Fruit fly (Drosophila melanogaster) whole organism, prepupa: ENCODE measurements around the gene Sfp24C1.

Experiments
- CG10631 ChIP-seq: fragments of 200-800 bp; sonication (Bioruptor generic); optimal IDR thresholded peaks from 2 replicates; lab custom pipeline; 2016; ENCODE audit warnings: missing biosample characterization, missing genetic modification characterization
- CG10669 ChIP-seq: fragments of 200-800 bp; sonication (Bioruptor generic); optimal IDR thresholded peaks from 3 replicates; lab custom pipeline; 2018; ENCODE audit warnings: missing biosample characterization, mild to moderate bottlenecking, missing genetic modification characterization, moderate library complexity
- CG11762 ChIP-seq: fragments of 200-800 bp; sonication (Bioruptor generic); optimal IDR thresholded peaks from 3 replicates; lab custom pipeline; 2016; ENCODE audit warnings: missing biosample characterization, missing genetic modification characterization; ENCODE audit not compliant: insufficient read depth
- CG11902 ChIP-seq: fragments of 200-800 bp; sonication (Bioruptor generic); optimal IDR thresholded peaks from 3 replicates; lab custom pipeline; 2016; ENCODE audit warnings: missing biosample characterization, missing genetic modification characterization
- CG1621 ChIP-seq: fragments of 200-800 bp; sonication (Bioruptor generic); optimal IDR thresholded peaks from 3 replicates; lab custom pipeline; 2018; ENCODE audit warnings: missing biosample characterization, mild to moderate bottlenecking, missing genetic modification characterization
- CG16779 ChIP-seq: fragments of 200-800 bp; sonication (Bioruptor generic); optimal IDR thresholded peaks from 3 replicates; lab custom pipeline; 2017; ENCODE audit warnings: missing biosample characterization, mild to moderate bottlenecking, missing genetic modification characterization
- CG31627 ChIP-seq: fragments of 200-800 bp; sonication (Bioruptor generic); optimal IDR thresholded peaks from 3 replicates; lab custom pipeline; 2016; ENCODE audit warnings: missing biosample characterization, missing genetic modification characterization
- CG32006 ChIP-seq: fragments of 200-800 bp; sonication (Bioruptor generic); optimal IDR thresholded peaks from 3 replicates; lab custom pipeline; 2017; ENCODE audit warnings: missing biosample characterization, mild to moderate bottlenecking, missing genetic modification characterization
- CG3919 ChIP-seq: fragments of 200-800 bp; sonication (Bioruptor generic); optimal IDR thresholded peaks from 3 replicates; lab custom pipeline; 2016; ENCODE audit warnings: missing biosample characterization, missing genetic modification characterization
- CG6792 ChIP-seq: fragments of 200-800 bp; sonication (Bioruptor generic); optimal IDR thresholded peaks from 3 replicates; lab custom pipeline; 2016; ENCODE audit warnings: missing biosample characterization, missing genetic modification characterization
- CG9139 ChIP-seq: fragments of 200-800 bp; sonication (Bioruptor generic); optimal IDR thresholded peaks from 3 replicates; lab custom pipeline; 2017; ENCODE audit warnings: missing biosample characterization, mild to moderate bottlenecking, missing genetic modification characterization
- Eip75B ChIP-seq: fragments of 200-800 bp; sonication (Bioruptor generic); optimal IDR thresholded peaks from 3 replicates; lab custom pipeline; 2016; ENCODE audit warnings: missing biosample characterization, missing genetic modification characterization
- Eip78C ChIP-seq: fragments of 200-800 bp; sonication (Bioruptor generic); peaks from one replicate; lab custom pipeline; 2016; ENCODE audit warnings: missing biosample characterization, missing genetic modification characterization
- Eip93F ChIP-seq: fragments of 200-800 bp; sonication (Bioruptor generic); optimal IDR thresholded peaks from 2 replicates; lab custom pipeline; 2016; ENCODE audit warnings: missing biosample characterization, mild to moderate bottlenecking, missing genetic modification characterization
- Ets21C ChIP-seq: fragments of 200-800 bp; sonication (Bioruptor generic); optimal IDR thresholded peaks from 3 replicates; lab custom pipeline; 2016; ENCODE audit warnings: missing biosample characterization, missing genetic modification characterization
- Hr38 ChIP-seq: sonication (Bioruptor generic); optimal IDR thresholded peaks from 2 replicates; lab custom pipeline; 2016; ENCODE audit warnings: missing biosample characterization, missing genetic modification characterization
- Hr39 ChIP-seq: fragments of 200-800 bp; sonication (Bioruptor generic); optimal IDR thresholded peaks from 2 replicates; lab custom pipeline; 2016; ENCODE audit warnings: missing biosample characterization, missing genetic modification characterization
- Hr4 ChIP-seq: fragments of 200-800 bp; sonication (Bioruptor generic); optimal IDR thresholded peaks from 3 replicates; lab custom pipeline; 2016; ENCODE audit warnings: missing biosample characterization, missing genetic modification characterization
- Lpt ChIP-seq: fragments of 200-800 bp; sonication (Bioruptor generic); optimal IDR thresholded peaks from 3 replicates; lab custom pipeline; 2016; ENCODE audit warnings: missing biosample characterization, missing genetic modification characterization
- Met ChIP-seq: fragments of 200-800 bp; sonication (Bioruptor generic); optimal IDR thresholded peaks from 3 replicates; lab custom pipeline; 2016; ENCODE audit warnings: missing biosample characterization, missing genetic modification characterization
- OdsH ChIP-seq: fragments of 200-800 bp; sonication (Bioruptor generic); optimal IDR thresholded peaks from 3 replicates; lab custom pipeline; 2016; ENCODE audit warnings: missing biosample characterization, missing genetic modification characterization
- Smox ChIP-seq: fragments of 200-800 bp; sonication (Bioruptor generic); optimal IDR thresholded peaks from 3 replicates; lab custom pipeline; 2016; ENCODE audit warnings: missing biosample characterization, missing genetic modification characterization
- Sox14 ChIP-seq: fragments of 200-800 bp; sonication (Bioruptor generic); optimal IDR thresholded peaks from 3 replicates; lab custom pipeline; 2016; ENCODE audit warnings: missing biosample characterization, missing genetic modification characterization
- achi ChIP-seq: fragments of 200-800 bp; sonication (Bioruptor generic); optimal IDR thresholded peaks from 3 replicates; lab custom pipeline; 2016; ENCODE audit warnings: missing biosample characterization, missing genetic modification characterization
- acj6 ChIP-seq: fragments of 200-800 bp; sonication (Bioruptor generic); optimal IDR thresholded peaks from 3 replicates; lab custom pipeline; 2016; ENCODE audit warnings: missing biosample characterization, missing genetic modification characterization
- dac ChIP-seq: fragments of 200-800 bp; sonication (Bioruptor generic); optimal IDR thresholded peaks from 2 replicates; lab custom pipeline; 2017; ENCODE audit warnings: missing biosample characterization, mild to moderate bottlenecking, missing genetic modification characterization
- dsx ChIP-seq: fragments of 200-800 bp; optimal IDR thresholded peaks from 3 replicates; lab custom pipeline; 2019; ENCODE audit warnings: missing biosample characterization, mild to moderate bottlenecking, missing genetic modification characterization, moderate library complexity; ENCODE audit not compliant: poor library complexity, severe bottlenecking
- eg ChIP-seq: fragments of 200-800 bp; sonication (Bioruptor generic); IDR thresholded peaks from 3 replicates; pipeline ENCODE4 v1.3.6; 2022; ENCODE audit warnings: missing biosample characterization, missing genetic modification characterization
- esn ChIP-seq: fragments of 200-800 bp; sonication (Bioruptor generic); optimal IDR thresholded peaks from 2 replicates; lab custom pipeline; 2016; ENCODE audit warnings: missing biosample characterization, mild to moderate bottlenecking, missing genetic modification characterization, moderate library complexity
- fkh ChIP-seq: fragments of 200-800 bp; sonication (Bioruptor generic); optimal IDR thresholded peaks from 3 replicates; lab custom pipeline; 2017; ENCODE audit warnings: missing biosample characterization, mild to moderate bottlenecking, missing genetic modification characterization, moderate library complexity
- lz ChIP-seq: fragments of 200-800 bp; sonication (Bioruptor generic); optimal IDR thresholded peaks from 3 replicates; lab custom pipeline; 2016; ENCODE audit warnings: missing biosample characterization, missing genetic modification characterization
- pdm3 ChIP-seq: fragments of 200-800 bp; sonication (Bioruptor generic); optimal IDR thresholded peaks from 3 replicates; lab custom pipeline; 2016; ENCODE audit warnings: missing biosample characterization, missing genetic modification characterization
- salr ChIP-seq, 2 experiments: fragments of 200-800 bp; sonication (Bioruptor generic); optimal IDR thresholded peaks; 3 replicates each; lab custom pipeline; 2016 to 2018; ENCODE audit warnings: missing biosample characterization in 2 of 2, missing genetic modification characterization in 2 of 2, mild to moderate bottlenecking in 1 of 2
- svp ChIP-seq: fragments of 200-800 bp; sonication (Bioruptor generic); peaks from one replicate; lab custom pipeline; 2016; ENCODE audit warnings: missing biosample characterization, missing genetic modification characterization
- topi ChIP-seq: fragments of 200-800 bp; sonication (Bioruptor generic); optimal IDR thresholded peaks from 3 replicates; lab custom pipeline; 2016; ENCODE audit warnings: missing biosample characterization, missing genetic modification characterization

Gene Sfp24C1

DNA sequence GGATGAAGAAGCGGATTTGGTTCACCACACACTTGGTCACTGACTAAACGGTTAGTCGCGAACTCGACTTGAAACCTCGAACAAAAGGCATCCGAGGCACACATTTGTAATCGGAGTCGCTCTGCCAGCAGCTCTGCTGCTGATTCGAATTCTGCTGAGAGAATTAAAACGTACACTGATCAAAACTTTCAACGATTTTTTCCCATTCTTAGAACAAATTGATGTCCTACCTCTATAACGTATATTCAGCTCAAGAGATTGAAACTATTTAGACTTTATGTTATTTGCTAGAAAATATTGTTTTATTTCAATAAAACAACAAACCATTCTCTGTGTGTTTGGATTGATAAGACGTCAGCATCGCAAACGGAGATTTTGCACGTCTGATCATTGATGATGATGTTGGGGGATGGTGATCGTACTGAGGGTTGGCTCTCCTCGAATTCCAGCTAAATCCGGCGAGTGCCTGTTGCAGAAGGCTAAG, 5.0 kb downstream of the Sfp24C1 start, which contains the start of gene CG31778 (continued):
- peak; percentile 79 for TF ChIP-seq CG6792 (GFP tag; lab: Kevin White, UChicago)
- peak; percentile 32 to 49 for TF ChIP-seq salr (GFP tag; optimal IDR thresholded peaks at IDR 0.05; lab: Kevin White, UChicago)
- no peak for TF ChIP-seq CG9139 (GFP tag; lab: Kevin White, UChicago)
- peak; percentile 70 for TF ChIP-seq OdsH
- no peak for TF ChIP-seq Eip93F (GFP tag; lab: Kevin White, UChicago)
- peak; percentile 86 for TF ChIP-seq Met (GFP tag; lab: Kevin White, UChicago)
- TF ChIP-seq CG32006 (GFP tag; lab: Kevin White, UChicago) = peak; percentile 69
- peak; percentile 20 for TF ChIP-seq Lpt (GFP tag; lab: Kevin White, UChicago)
- TF ChIP-seq CG11762 (GFP tag; lab: Kevin White, UChicago) = peak; percentile 48
- TF ChIP-seq CG3919 (GFP tag; lab: Kevin White, UChicago) = peak; percentile 73
- TF ChIP-seq Hr38 (GFP tag; lab: Kevin White, UChicago) = no peak
- peak; percentile 76 for TF ChIP-seq acj6 (GFP tag; lab: Kevin White, UChicago)
- TF ChIP-seq CG10669 (GFP tag; lab: Kevin White, UChicago) = peak; percentile 73

DNA sequence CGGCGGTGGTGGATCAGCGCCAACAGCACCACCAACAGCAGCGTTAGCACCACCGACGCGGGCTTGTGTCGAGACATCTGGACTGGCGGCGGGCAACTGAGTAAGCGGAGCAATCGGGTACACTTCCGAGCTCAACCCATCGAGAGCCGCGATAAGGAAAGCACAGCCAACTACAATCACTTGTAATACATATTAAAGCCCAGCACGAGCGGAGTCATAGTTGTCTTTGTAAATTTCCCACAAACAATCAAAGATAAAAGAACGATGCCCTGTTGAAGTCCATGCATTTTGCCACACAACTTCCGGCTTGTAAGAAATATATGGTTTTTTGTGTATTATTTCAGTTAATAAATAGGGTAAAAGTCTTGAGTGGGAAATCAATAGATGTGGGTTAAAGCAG, 6.5 kb downstream of the Sfp24C1 start, which contains the start of gene CG31777:
Gene CG31777 (minus strand): TSS at position 101 of the 400 bp plus-strand sequence.
- TF ChIP-seq esn (GFP tag; lab: Kevin White, UChicago) (no peak), dac (GFP tag; lab: Kevin White, UChicago) (no peak), CG16779 (no peak), svp (GFP tag; lab: Kevin White, UChicago) (peak; percentile 71)

DNA sequence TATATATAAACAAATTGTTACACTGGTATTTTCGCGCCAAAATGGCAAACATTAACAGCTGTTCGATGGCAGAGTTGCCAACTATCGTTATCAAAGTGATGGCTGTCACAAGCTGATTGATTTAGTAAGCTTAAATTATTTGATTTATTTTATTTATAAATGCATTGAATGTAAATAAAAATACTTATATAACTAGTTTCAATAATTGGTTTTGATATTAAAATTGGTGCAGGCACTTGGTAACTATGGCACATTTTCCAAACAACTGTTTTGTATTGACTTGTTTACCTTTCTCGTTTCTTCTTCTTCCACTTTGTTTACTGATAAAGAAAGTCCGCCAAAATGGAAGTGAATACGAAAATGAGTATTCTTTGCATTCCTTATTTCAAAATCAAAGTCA, 11.2 kb downstream of the Sfp24C1 start, which contains the start of gene cutlet:
Gene cutlet (minus strand): TSS at position 84 of the 400 bp plus-strand sequence.
- TF ChIP-seq CG10631 (GFP tag; lab: Kevin White, UChicago) = no peak
- TF ChIP-seq Eip93F (GFP tag; lab: Kevin White, UChicago) = no peak
- peak; percentile 93 for TF ChIP-seq fkh (GFP tag; lab: Kevin White, UChicago)
- TF ChIP-seq CG1621 = no peak
- no peak for TF ChIP-seq dsx (GFP tag; lab: Kevin White, UChicago)
- peak; percentile 63 for TF ChIP-seq svp (GFP tag; lab: Kevin White, UChicago)
- TF ChIP-seq Hr39 = no peak
- TF ChIP-seq Smox (GFP tag; lab: Kevin White, UChicago) = peak; percentile 16
- no peak for TF ChIP-seq CG11902 (GFP tag; lab: Kevin White, UChicago)
- peak; percentile 36 for TF ChIP-seq achi
- peak; percentile 54 for TF ChIP-seq Eip78C (GFP tag; lab: Kevin White, UChicago)
- no peak for TF ChIP-seq CG16779

DNA sequence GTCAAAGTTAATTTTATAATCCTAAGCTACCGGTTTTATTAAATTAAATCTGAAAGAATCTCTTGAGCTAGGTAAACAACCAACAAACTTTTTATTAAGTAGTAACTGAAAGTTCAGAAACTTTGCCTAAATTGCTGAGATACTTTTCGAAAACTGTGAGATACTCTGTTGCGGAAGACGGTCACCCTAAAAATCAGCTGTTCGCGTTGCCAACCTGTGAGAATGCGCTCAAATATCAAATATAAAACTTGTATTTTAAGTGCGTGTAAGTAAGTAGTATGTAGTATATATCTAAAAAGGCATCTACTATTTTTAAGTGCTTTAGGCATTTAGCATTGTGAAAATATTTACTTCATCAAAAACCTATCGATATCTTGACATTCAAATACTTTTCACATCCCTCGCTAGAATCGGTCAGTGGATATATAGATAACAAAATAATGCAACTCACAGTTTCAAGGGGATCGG, 12.5 kb downstream of the Sfp24C1 start, which contains the start of the genes CG31955 and CG2818:
Gene CG31955 (minus strand): TSS at position 157 of the 468 bp plus-strand sequence.
Gene CG2818 (plus strand): TSS at position 412 of the 468 bp plus-strand sequence.
- TF ChIP-seq Hr4 (GFP tag; lab: Kevin White, UChicago) = peak; percentile 64
- peak; percentile 32 for TF ChIP-seq Smox (GFP tag; lab: Kevin White, UChicago)
- TF ChIP-seq topi = peak; percentile 18
- no peak for TF ChIP-seq CG31627 (GFP tag; lab: Kevin White, UChicago)
- TF ChIP-seq Eip78C (GFP tag; lab: Kevin White, UChicago) = peak; percentile 22
- no peak for TF ChIP-seq Hr38 (GFP tag; lab: Kevin White, UChicago)
- peak; percentile 11 for TF ChIP-seq lz (GFP tag; lab: Kevin White, UChicago)
- peak; percentile 43 for TF ChIP-seq Met (GFP tag; lab: Kevin White, UChicago)
- no peak for TF ChIP-seq Lpt (GFP tag; lab: Kevin White, UChicago)
- peak; percentile 25 for TF ChIP-seq Sox14 (GFP tag; lab: Kevin White, UChicago)
- no peak for TF ChIP-seq Ets21C (GFP tag; lab: Kevin White, UChicago)
- TF ChIP-seq esn (GFP tag; lab: Kevin White, UChicago) = peak; percentile 7
- peak; percentile 0 for TF ChIP-seq Eip75B (GFP tag; lab: Kevin White, UChicago)
- peak; percentile 21 for TF ChIP-seq CG3919 (GFP tag; lab: Kevin White, UChicago)
- TF ChIP-seq eg (GFP tag; lab: Robert Waterston, UW) = no peak
- TF ChIP-seq Hr39 = peak; percentile 41
- TF ChIP-seq dsx (GFP tag; lab: Kevin White, UChicago) = peak; percentile 46
- TF ChIP-seq svp (GFP tag; lab: Kevin White, UChicago) = peak; percentile 74
- peak; percentile 40 for TF ChIP-seq pdm3 (GFP tag; lab: Kevin White, UChicago)
- peak; percentile 41 for TF ChIP-seq achi
- peak; percentile 11 for TF ChIP-seq OdsH
